Worm (Caenorhabditis elegans) whole organism, young adult: ENCODE results near the gene bbln-1.

ENCODE experiments used
- C06A6.2 ChIP-seq: fragments of 200-800 bp; sonication (Bioruptor generic); conservative IDR thresholded peaks from 2 replicates; pipeline ENCODE4 v1.3.6; 2022; ENCODE audit warnings: missing genetic modification characterization, missing compliant biosample characterization
- F10E7.11 ChIP-seq: sonication (generic microtip); optimal IDR thresholded peaks from 2 replicates; lab custom pipeline; 2017; ENCODE audit warnings: mild to moderate bottlenecking, missing genetic modification characterization, moderate library complexity, missing compliant biosample characterization
- K11D2.4 ChIP-seq: fragments of 200-800 bp; sonication (Bioruptor generic); IDR thresholded peaks from 2 replicates; pipeline ENCODE4 v1.3.6; 2022; ENCODE audit warnings: missing genetic modification reagents, missing genetic modification characterization, missing compliant biosample characterization
- T07F8.4 ChIP-seq: sonication (generic microtip); optimal IDR thresholded peaks from 2 replicates; lab custom pipeline; 2016; ENCODE audit warnings: mild to moderate bottlenecking, missing genetic modification characterization, moderate library complexity, missing compliant biosample characterization
- Y53F4B.3 ChIP-seq: fragments of 200-800 bp; sonication (Bioruptor generic); IDR thresholded peaks from 2 replicates; pipeline ENCODE4 v1.3.6; 2022; ENCODE audit warnings: missing genetic modification reagents, missing genetic modification characterization, missing compliant biosample characterization
- Y53G8AR.9 ChIP-seq: fragments of 200-800 bp; sonication (Bioruptor generic); conservative IDR thresholded peaks from 2 replicates; pipeline ENCODE4 v1.3.6; 2022; ENCODE audit warnings: missing genetic modification reagents, missing genetic modification characterization, missing compliant biosample characterization
- Y56A3A.18 ChIP-seq: fragments of 200-800 bp; sonication (Bioruptor generic); IDR thresholded peaks from 2 replicates; pipeline ENCODE4 v1.3.6; 2022; ENCODE audit warnings: missing genetic modification reagents, missing genetic modification characterization, missing compliant biosample characterization
- ZK185.1 ChIP-seq: sonication (generic microtip); optimal IDR thresholded peaks from 2 replicates; lab custom pipeline; 2016; ENCODE audit warnings: mild to moderate bottlenecking, missing genetic modification characterization, missing compliant biosample characterization; ENCODE audit not compliant: poor library complexity, severe bottlenecking
- akir-1 ChIP-seq: fragments of 200-800 bp; sonication (Bioruptor generic); optimal IDR thresholded peaks from 2 replicates; lab custom pipeline; 2018; ENCODE audit warnings: mild to moderate bottlenecking, missing genetic modification characterization, moderate library complexity, missing compliant biosample characterization
- ama-1 ChIP-seq, 3 experiments: fragments of 150-350 bp in 1 of 3; sonication (generic microtip) in 2 of 3; optimal IDR thresholded peaks; 2 replicates each; lab custom pipeline; 2014 to 2018; ENCODE audit warnings: missing biosample characterization in 2 of 3, missing genetic modification characterization in 2 of 3, missing genetic modification reagents in 2 of 3
- atf-7 ChIP-seq: sonication (generic microtip); optimal IDR thresholded peaks from 2 replicates; lab custom pipeline; 2017; ENCODE audit warnings: mild to moderate bottlenecking, missing genetic modification characterization, missing compliant biosample characterization
- attf-3 ChIP-seq: fragments of 200-800 bp; sonication (Bioruptor generic); conservative IDR thresholded peaks from 2 replicates; pipeline ENCODE4 v1.3.6; 2022; ENCODE audit warnings: missing genetic modification reagents, missing genetic modification characterization, missing compliant biosample characterization
- attf-6 ChIP-seq: fragments of 200-800 bp; sonication (Bioruptor generic); IDR thresholded peaks from 2 replicates; pipeline ENCODE4 v1.3.6; 2022; ENCODE audit warnings: missing genetic modification reagents, missing genetic modification characterization, missing compliant biosample characterization
- cebp-1 ChIP-seq, 2 experiments: fragments of 200-800 bp in 1 of 2; sonication (Bioruptor generic) in 1 of 2; sonication (generic microtip) in 1 of 2; IDR thresholded peaks in 1 of 2; optimal IDR thresholded peaks in 1 of 2; 2 replicates each; pipeline versions ENCODE4 v1.3.6 to Lab custom; 2017 to 2022; ENCODE audit warnings: missing compliant biosample characterization in 2 of 2, missing genetic modification characterization in 2 of 2, mild to moderate bottlenecking in 1 of 2, missing genetic modification reagents in 1 of 2, moderate library complexity in 1 of 2
- die-1 ChIP-seq: sonication (generic microtip); optimal IDR thresholded peaks from 2 replicates; lab custom pipeline; 2016; ENCODE audit warnings: missing genotype, mild to moderate bottlenecking, missing genetic modification characterization, missing compliant biosample characterization
- dox-1 ChIP-seq: fragments of 200-800 bp; sonication (Bioruptor generic); IDR thresholded peaks from 2 replicates; pipeline ENCODE4 v1.3.6; 2022; ENCODE audit warnings: missing genetic modification reagents, missing genetic modification characterization, missing compliant biosample characterization
- egrh-3 ChIP-seq: fragments of 200-800 bp; sonication (Bioruptor generic); IDR thresholded peaks from 2 replicates; pipeline ENCODE4 v1.3.6; 2022; ENCODE audit warnings: missing genetic modification reagents, missing genetic modification characterization, missing compliant biosample characterization
- ekl-4 ChIP-seq: fragments of 200-800 bp; sonication (Bioruptor generic); IDR thresholded peaks from 2 replicates; pipeline ENCODE4 v1.3.6; 2022; ENCODE audit warnings: missing genetic modification reagents, missing genetic modification characterization, missing compliant biosample characterization
- hmg-1.2 ChIP-seq: fragments of 200-800 bp; sonication (Bioruptor generic); IDR thresholded peaks from 2 replicates; pipeline ENCODE4 v1.3.6; 2022; ENCODE audit warnings: missing genetic modification reagents, missing genetic modification characterization, missing compliant biosample characterization
- let-526 ChIP-seq: fragments of 200-800 bp; sonication (Bioruptor generic); IDR thresholded peaks from 2 replicates; pipeline ENCODE4 v1.3.6; 2022; ENCODE audit warnings: missing genetic modification reagents, missing genetic modification characterization, missing compliant biosample characterization
- lin-26 ChIP-seq: fragments of 200-800 bp; sonication (Bioruptor generic); IDR thresholded peaks from 2 replicates; pipeline ENCODE4 v1.3.6; 2022; ENCODE audit warnings: missing genetic modification reagents, missing genetic modification characterization, missing compliant biosample characterization
- lin-35 ChIP-seq, 3 experiments: fragments of 150-350 bp in 2 of 3; sonication (generic microtip) in 1 of 3; optimal IDR thresholded peaks; 2 replicates each; lab custom pipeline; 2014 to 2018; ENCODE audit warnings: missing biosample characterization in 3 of 3, missing genetic modification characterization in 3 of 3, missing genetic modification reagents in 3 of 3
- lir-1 ChIP-seq: fragments of 200-800 bp; sonication (Bioruptor generic); conservative IDR thresholded peaks from 2 replicates; pipeline ENCODE4 v1.3.6; 2022; ENCODE audit warnings: missing genetic modification reagents, missing genetic modification characterization, missing compliant biosample characterization
- mcd-1 ChIP-seq: fragments of 200-800 bp; sonication (Bioruptor generic); IDR thresholded peaks from 2 replicates; pipeline ENCODE4 v1.3.6; 2022; ENCODE audit warnings: missing genetic modification reagents, missing genetic modification characterization, missing compliant biosample characterization
- nhr-80 ChIP-seq: sonication (generic microtip); optimal IDR thresholded peaks from 2 replicates; lab custom pipeline; 2016; ENCODE audit warnings: missing genetic modification characterization, missing compliant biosample characterization
- rpc-1 ChIP-seq, 2 experiments: fragments of 150-350 bp in 1 of 2; sonication (generic microtip) in 1 of 2; optimal IDR thresholded peaks; 2 replicates each; lab custom pipeline; 2014 to 2018; ENCODE audit warnings: missing biosample characterization in 1 of 2, missing genetic modification characterization in 1 of 2, missing genetic modification reagents in 1 of 2, missing genotype in 1 of 2
- tlf-1 ChIP-seq: fragments of 200-800 bp; sonication (Bioruptor generic); optimal IDR thresholded peaks from 2 replicates; lab custom pipeline; 2018; ENCODE audit warnings: mild to moderate bottlenecking, missing genetic modification characterization, missing compliant biosample characterization
- zfh-2 ChIP-seq: fragments of 200-800 bp; sonication (Bioruptor generic); conservative IDR thresholded peaks from 2 replicates; pipeline ENCODE4 v1.3.6; 2022; ENCODE audit warnings: missing genetic modification reagents, missing genetic modification characterization, missing compliant biosample characterization
- zim-3 ChIP-seq: sonication (generic microtip); optimal IDR thresholded peaks from 2 replicates; lab custom pipeline; 2017; ENCODE audit warnings: mild to moderate bottlenecking, missing genetic modification characterization, moderate library complexity, missing compliant biosample characterization
- ztf-26 ChIP-seq: sonication (generic microtip); optimal IDR thresholded peaks from 2 replicates; lab custom pipeline; 2017; ENCODE audit warnings: missing genetic modification characterization, missing compliant biosample characterization

bbln-1 gene

DNA sequence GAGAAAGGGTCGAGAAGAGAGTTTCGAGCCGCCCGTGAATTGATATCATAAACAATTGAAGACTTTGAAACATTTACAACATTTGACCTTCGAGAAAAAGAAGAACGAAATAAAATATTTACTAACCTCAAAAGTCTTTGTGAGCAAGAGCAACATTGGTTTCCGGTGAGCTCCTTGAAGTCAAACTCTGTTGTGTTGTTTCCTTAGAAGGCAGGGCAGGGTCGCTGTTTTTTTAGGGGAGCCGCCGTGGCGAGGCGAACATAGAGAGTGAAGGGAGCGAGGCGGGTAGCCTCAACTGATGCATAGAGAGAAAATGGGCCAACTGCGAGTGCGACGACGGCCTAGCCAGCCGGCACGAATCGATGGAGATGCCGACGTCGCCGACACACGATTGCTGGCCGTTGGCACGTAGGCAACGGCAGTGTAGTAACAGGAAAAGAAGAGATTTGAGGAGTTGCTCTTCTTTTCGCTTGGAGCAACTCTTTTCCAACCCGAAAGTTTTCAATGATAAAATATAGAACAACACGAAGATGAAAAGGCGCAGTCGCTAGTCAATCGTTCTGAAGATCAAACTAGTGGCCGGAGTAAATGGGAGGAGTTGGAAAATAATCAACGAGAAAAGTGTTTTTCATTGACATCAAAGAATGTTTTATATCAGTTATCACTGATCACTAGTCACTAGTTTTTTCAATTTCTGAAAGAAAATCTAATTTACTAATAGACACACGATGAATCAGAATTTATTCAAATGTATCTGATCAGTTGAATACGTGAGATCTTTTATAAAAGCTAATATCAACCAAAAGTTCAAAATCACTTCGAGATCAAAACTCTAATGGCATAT is 36.0 kb downstream of the bbln-1 start, which contains the start of gene mai-1 (continued):
- 0 out of 2 replicates have a peak, but pooled peaks have one; percentile 15 for TF ChIP-seq attf-6 (GFP tag; lab: Robert Waterston, UW)
- peak; percentile 36; the same call in 1 of the 2 replicates for TF ChIP-seq K11D2.4 (GFP tag; lab: Robert Waterston, UW)
- no peak for TF ChIP-seq akir-1 (GFP tag; lab: Kevin White, UChicago)
- TF ChIP-seq zfh-2 (GFP tag; lab: Robert Waterston, UW) = peak; percentile 92
- TF ChIP-seq egrh-3 (GFP tag; lab: Robert Waterston, UW) = peak; percentile 65

DNA sequence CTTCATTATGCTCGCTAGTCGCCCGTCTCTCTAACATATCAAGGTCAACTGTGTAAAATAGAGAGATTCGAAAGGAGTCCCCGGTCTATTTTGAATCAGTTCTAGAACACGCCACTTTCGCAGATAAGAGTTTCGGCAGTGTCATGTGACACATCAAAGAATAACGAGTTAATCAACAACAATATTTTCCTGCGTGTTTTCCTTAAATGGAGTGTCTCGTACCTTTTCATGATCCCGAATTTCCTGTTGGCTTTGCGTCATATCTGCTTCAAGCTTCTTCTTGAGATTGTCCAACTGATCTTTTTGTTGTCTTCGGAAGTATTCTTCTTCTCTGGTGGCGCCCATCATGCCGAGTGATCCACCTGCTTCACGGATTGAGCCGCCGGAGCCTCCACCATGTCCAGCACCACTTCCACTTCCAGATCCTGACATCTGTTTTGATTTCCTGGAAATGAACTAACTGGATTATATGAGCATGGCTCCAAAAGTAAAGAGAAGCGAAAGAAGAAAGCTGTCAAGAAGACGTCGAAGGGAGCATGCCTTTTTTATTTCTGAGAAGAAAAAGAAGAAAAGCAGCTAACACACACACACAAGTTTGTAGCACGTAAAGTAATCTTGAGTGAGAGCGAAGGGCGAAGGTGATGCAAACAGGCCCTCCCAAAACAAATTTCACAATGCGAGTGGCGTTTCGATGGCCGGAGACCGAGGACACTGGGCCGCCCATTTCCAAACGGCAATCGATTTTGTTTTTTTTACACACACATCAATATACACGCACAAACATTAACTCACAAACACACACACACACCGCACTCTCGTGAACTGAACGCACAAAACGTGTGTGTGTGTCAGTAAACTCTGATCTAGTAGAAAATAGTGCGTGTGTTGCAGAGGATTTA is 36.9 kb downstream of the bbln-1 start:
- peak; percentile 22 for TF ChIP-seq zim-3 (tag; lab: Kevin White, UChicago)
- no peak for TF ChIP-seq T07F8.4 (tag; lab: Kevin White, UChicago)
- TF ChIP-seq tlf-1 = peak; percentile 22
- peak; percentile 37; the same call in 1 of the 2 replicates for TF ChIP-seq C06A6.2 (GFP tag; lab: Robert Waterston, UW)
- 0 out of 2 replicates have a peak, but pooled peaks have one; percentile 18 for TF ChIP-seq Y56A3A.18
- peak; percentile 26; the same call in 1 of the 2 replicates for TF ChIP-seq lir-1 (GFP tag; lab: Robert Waterston, UW)
- peak; percentile 59 for TF ChIP-seq zfh-2 (GFP tag; lab: Robert Waterston, UW)
- TF ChIP-seq rpc-1 (optimal IDR thresholded peaks at IDR 0.05; lab: Kevin White, UChicago) = no peak
- no peak for TF ChIP-seq rpc-1 (tag; optimal IDR thresholded peaks at IDR 0.05; lab: Kevin White, UChicago)
- peak; percentile 25; the same call in 1 of the 2 replicates for TF ChIP-seq mcd-1 (GFP tag; lab: Robert Waterston, UW)
- TF ChIP-seq nhr-80 (tag; lab: Kevin White, UChicago) = peak; percentile 23
- TF ChIP-seq ztf-26 (tag; lab: Kevin White, UChicago) = no peak
- no peak for TF ChIP-seq Y53F4B.3 (GFP tag; lab: Robert Waterston, UW)
- TF ChIP-seq die-1 (tag; lab: Kevin White, UChicago) = no peak
- no peak for TF ChIP-seq attf-3 (GFP tag; lab: Robert Waterston, UW)
- peak; percentile 27; the same call in 1 of the 2 replicates for TF ChIP-seq dox-1
- TF ChIP-seq F10E7.11 (tag; lab: Kevin White, UChicago) = no peak
- TF ChIP-seq hmg-1.2 (GFP tag; lab: Robert Waterston, UW) = peak; percentile 29; the same call in 1 of the 2 replicates
- TF ChIP-seq ama-1 (optimal IDR thresholded peaks at IDR 0.05; lab: Kevin White, UChicago) = peak; percentile 83
- no peak for TF ChIP-seq ama-1 (GFP tag; optimal IDR thresholded peaks at IDR 0.05; lab: Kevin White, UChicago)
- peak; percentile 48; the same call in 1 of the 2 replicates for TF ChIP-seq cebp-1 (GFP tag; IDR thresholded peaks at IDR 0.05; lab: Robert Waterston, UW)
- peak; percentile 75 for TF ChIP-seq cebp-1 (tag; optimal IDR thresholded peaks at IDR 0.05; lab: Kevin White, UChicago)
- peak in 1 of 3 experiments; percentile 6 for TF ChIP-seq lin-35 (GFP tag; optimal IDR thresholded peaks at IDR 0.05; lab: Kevin White, UChicago)
- 0 out of 2 replicates have a peak, but pooled peaks have one; percentile 5 for TF ChIP-seq let-526 (GFP tag; lab: Robert Waterston, UW)
- TF ChIP-seq atf-7 (tag; lab: Kevin White, UChicago) = peak; percentile 33
- TF ChIP-seq lin-26 (GFP tag; lab: Robert Waterston, UW) = peak; percentile 35; the same call in 1 of the 2 replicates
- peak; percentile 19 for TF ChIP-seq ZK185.1 (tag; lab: Kevin White, UChicago)
- TF ChIP-seq ekl-4 = peak; percentile 6; the same call in 1 of the 2 replicates
- peak; percentile 58 for TF ChIP-seq Y53G8AR.9 (GFP tag; lab: Robert Waterston, UW)
